Worm (Caenorhabditis elegans) whole organism, L1 larva: ENCODE data around the gene Y69E1A.1.

Experiments
- C16A3.4 ChIP-seq: fragments of 150-350 bp; optimal IDR thresholded peaks from 2 replicates; lab custom pipeline; 2014; ENCODE audit warnings: missing biosample characterization, missing genetic modification characterization
- aha-1 ChIP-seq: fragments of 150-350 bp; optimal IDR thresholded peaks from 2 replicates; lab custom pipeline; 2014; ENCODE audit warnings: missing biosample characterization, missing genetic modification characterization
- alr-1 ChIP-seq: fragments of 200-800 bp; sonication (Bioruptor generic); optimal IDR thresholded peaks from 2 replicates; lab custom pipeline; 2018; ENCODE audit warnings: borderline replicate concordance, mild to moderate bottlenecking, missing genetic modification characterization, missing compliant biosample characterization
- blmp-1 ChIP-seq: fragments of 150-350 bp; optimal IDR thresholded peaks from 2 replicates; lab custom pipeline; 2014; ENCODE audit warnings: missing biosample characterization, missing genetic modification characterization
- ceh-8 ChIP-seq: fragments of 200-800 bp; sonication (Bioruptor generic); optimal IDR thresholded peaks from 2 replicates; lab custom pipeline; 2018; ENCODE audit warnings: mild to moderate bottlenecking, missing genetic modification characterization, moderate library complexity, missing compliant biosample characterization
- dpl-1 ChIP-seq, 3 experiments: fragments of 150-350 bp in 2 of 3; sonication (generic microtip) in 1 of 3; optimal IDR thresholded peaks; 2 replicates each; lab custom pipeline; 2014 to 2017; ENCODE audit warnings: missing biosample characterization in 3 of 3, missing genetic modification characterization in 3 of 3, missing genetic modification reagents in 3 of 3
- efl-1 ChIP-seq, 4 experiments: fragments of 150-350 bp; optimal IDR thresholded peaks in 3 of 4; peaks in 1 of 4; 1 replicate in 1 of 4; 2 replicates in 3 of 4; lab custom pipeline; 2014; ENCODE audit warnings: missing biosample characterization in 2 of 4, missing genetic modification characterization in 2 of 4, missing genetic modification reagents in 2 of 4
- elt-2 ChIP-seq: sonication (generic microtip); optimal IDR thresholded peaks from 2 replicates; lab custom pipeline; 2016; ENCODE audit warnings: missing genetic modification characterization, mild to moderate bottlenecking, inconsistent platforms, missing compliant biosample characterization, missing genetic modification reagents
- elt-3 ChIP-seq, 6 experiments: fragments of 150-350 bp in 1 of 6; sonication (generic microtip); optimal IDR thresholded peaks; 2 replicates each; lab custom pipeline; 2017 to 2018; ENCODE audit warnings: missing biosample characterization in 6 of 6, missing genetic modification characterization in 6 of 6, inconsistent platforms in 1 of 6
- ets-5 ChIP-seq: fragments of 200-800 bp; sonication (Bioruptor generic); IDR thresholded peaks from 2 replicates; pipeline ENCODE4 v1.3.6; 2022; ENCODE audit warnings: missing genetic modification characterization, missing compliant biosample characterization
- fkh-8 ChIP-seq: sonication (generic microtip); optimal IDR thresholded peaks from 2 replicates; lab custom pipeline; 2016; ENCODE audit warnings: mild to moderate bottlenecking, missing genetic modification characterization, missing compliant biosample characterization
- grh-1 ChIP-seq: fragments of 200-800 bp; sonication (Bioruptor generic); IDR thresholded peaks from 2 replicates; pipeline ENCODE4 v1.3.6; 2022; ENCODE audit warnings: missing genetic modification reagents, missing genetic modification characterization, missing compliant biosample characterization
- hlh-4 ChIP-seq: sonication (generic microtip); optimal IDR thresholded peaks from 2 replicates; lab custom pipeline; 2016; ENCODE audit warnings: mild to moderate bottlenecking, missing genetic modification characterization, missing compliant biosample characterization
- irx-1 ChIP-seq: sonication (generic microtip); optimal IDR thresholded peaks from 2 replicates; lab custom pipeline; 2016; ENCODE audit warnings: missing genetic modification characterization, missing compliant biosample characterization
- lin-13 ChIP-seq: fragments of 150-350 bp; optimal IDR thresholded peaks from 2 replicates; lab custom pipeline; 2014; ENCODE audit warnings: missing biosample characterization, missing genetic modification reagents, missing genetic modification characterization
- lin-14 ChIP-seq: fragments of 200-800 bp; sonication (Bioruptor generic); optimal IDR thresholded peaks from 2 replicates; lab custom pipeline; 2018; ENCODE audit warnings: mild to moderate bottlenecking, missing genetic modification characterization, moderate library complexity, missing compliant biosample characterization
- lin-35 ChIP-seq, 2 experiments: fragments of 150-350 bp; optimal IDR thresholded peaks; 2 replicates each; lab custom pipeline; 2014; ENCODE audit warnings: missing biosample characterization in 2 of 2, missing genetic modification characterization in 2 of 2, missing genetic modification reagents in 2 of 2
- lsy-2 ChIP-seq, 2 experiments: fragments of 150-350 bp; optimal IDR thresholded peaks; 2 replicates each; lab custom pipeline; 2014; ENCODE audit warnings: missing biosample characterization in 2 of 2, missing genetic modification characterization in 2 of 2
- mdl-1 ChIP-seq, 2 experiments: fragments of 150-350 bp; optimal IDR thresholded peaks; 2 replicates each; lab custom pipeline; 2014 to 2017; ENCODE audit warnings: missing biosample characterization in 2 of 2, missing genetic modification characterization in 2 of 2, inconsistent platforms in 1 of 2
- mef-2 ChIP-seq: fragments of 150-350 bp; optimal IDR thresholded peaks from 2 replicates; lab custom pipeline; 2014; ENCODE audit warnings: missing biosample characterization, missing genetic modification characterization
- mep-1 ChIP-seq: fragments of 150-350 bp; optimal IDR thresholded peaks from 2 replicates; lab custom pipeline; 2014; ENCODE audit warnings: missing biosample characterization, missing genetic modification characterization
- nhr-12 ChIP-seq: sonication (generic microtip); optimal IDR thresholded peaks from 2 replicates; lab custom pipeline; 2017; ENCODE audit warnings: missing biosample characterization, missing genetic modification characterization
- nhr-19 ChIP-seq: fragments of 200-800 bp; sonication (Bioruptor generic); conservative IDR thresholded peaks from 2 replicates; pipeline ENCODE4 v1.3.6; 2022; ENCODE audit warnings: missing genetic modification characterization, missing compliant biosample characterization
- nhr-20 ChIP-seq: sonication (generic microtip); optimal IDR thresholded peaks from 2 replicates; lab custom pipeline; 2016; ENCODE audit warnings: mild to moderate bottlenecking, missing genetic modification characterization, missing compliant biosample characterization
- nhr-47 ChIP-seq: sonication (generic microtip); optimal IDR thresholded peaks from 2 replicates; lab custom pipeline; 2016; ENCODE audit warnings: mild to moderate bottlenecking, missing genetic modification characterization, moderate library complexity, missing compliant biosample characterization
- nhr-71 ChIP-seq: sonication (generic microtip); optimal IDR thresholded peaks from 2 replicates; lab custom pipeline; 2016; ENCODE audit warnings: mild to moderate bottlenecking, missing genetic modification characterization, moderate library complexity, missing compliant biosample characterization
- nhr-76 ChIP-seq: sonication (generic microtip); optimal IDR thresholded peaks from 2 replicates; lab custom pipeline; 2017; ENCODE audit warnings: missing biosample characterization, missing genetic modification characterization
- nhr-77 ChIP-seq: fragments of 150-350 bp; optimal IDR thresholded peaks from 2 replicates; lab custom pipeline; 2014; ENCODE audit warnings: missing biosample characterization, missing genetic modification characterization
- nhr-85 ChIP-seq: sonication (generic microtip); peaks from one replicate; lab custom pipeline; 2016; ENCODE audit warnings: missing genetic modification characterization, inconsistent platforms, missing compliant biosample characterization
- nhr-90 ChIP-seq: sonication (generic microtip); optimal IDR thresholded peaks from 2 replicates; lab custom pipeline; 2016; ENCODE audit warnings: mild to moderate bottlenecking, missing genetic modification characterization, missing compliant biosample characterization; ENCODE audit not compliant: poor library complexity
- pqm-1 ChIP-seq: sonication (generic microtip); optimal IDR thresholded peaks from 3 replicates; lab custom pipeline; 2017; ENCODE audit warnings: missing biosample characterization, missing genetic modification characterization
- rnt-1 ChIP-seq: sonication (generic microtip); optimal IDR thresholded peaks from 2 replicates; lab custom pipeline; 2016; ENCODE audit warnings: mild to moderate bottlenecking, missing genetic modification characterization, moderate library complexity, missing compliant biosample characterization
- skn-1 ChIP-seq: fragments of 150-350 bp; optimal IDR thresholded peaks from 2 replicates; lab custom pipeline; 2014; ENCODE audit warnings: missing biosample characterization, missing genetic modification characterization
- snu-23 ChIP-seq: sonication (generic microtip); optimal IDR thresholded peaks from 2 replicates; lab custom pipeline; 2016; ENCODE audit warnings: missing genetic modification characterization, missing compliant biosample characterization
- swsn-7 ChIP-seq: sonication (generic microtip); optimal IDR thresholded peaks from 2 replicates; lab custom pipeline; 2016; ENCODE audit warnings: missing genetic modification characterization, missing compliant biosample characterization
- tbx-2 ChIP-seq: sonication (generic microtip); optimal IDR thresholded peaks from 2 replicates; lab custom pipeline; 2016; ENCODE audit warnings: missing genetic modification characterization, missing compliant biosample characterization
- unc-98 ChIP-seq: fragments of 200-800 bp; sonication (Bioruptor generic); IDR thresholded peaks from 2 replicates; pipeline ENCODE4 v1.3.6; 2022; ENCODE audit warnings: missing genetic modification characterization, missing compliant biosample characterization
- xbp-1 ChIP-seq: sonication (generic microtip); optimal IDR thresholded peaks from 2 replicates; lab custom pipeline; 2016; ENCODE audit warnings: missing genetic modification characterization, missing compliant biosample characterization
- zag-1 ChIP-seq: fragments of 150-350 bp; optimal IDR thresholded peaks from 2 replicates; lab custom pipeline; 2014; ENCODE audit warnings: missing biosample characterization, missing genetic modification characterization
- zip-4 ChIP-seq: fragments of 200-800 bp; sonication (Bioruptor generic); optimal IDR thresholded peaks from 2 replicates; lab custom pipeline; 2018; ENCODE audit warnings: mild to moderate bottlenecking, missing genetic modification characterization, moderate library complexity, missing compliant biosample characterization

Gene Y69E1A.1

ce11 chrIV:10975968-10976367, 27.3 kb upstream of the Y69E1A.1 start (continued):
- peak; percentile 82 for TF ChIP-seq lin-14 (GFP tag; lab: Kevin White, UChicago)
- no peak for TF ChIP-seq ets-5
- peak; percentile 14 for TF ChIP-seq xbp-1 (tag; lab: Kevin White, UChicago)
- TF ChIP-seq swsn-7 (tag; lab: Kevin White, UChicago) = peak; percentile 8
- TF ChIP-seq lin-13 (GFP tag; lab: Kevin White, UChicago) = peak; percentile 36
- no peak for TF ChIP-seq zip-4
- TF ChIP-seq alr-1 (tag; lab: Kevin White, UChicago) = no peak
- no peak for TF ChIP-seq nhr-77 (tag; lab: Kevin White, UChicago)
- no peak for TF ChIP-seq pqm-1 (tag; lab: Kevin White, UChicago)
- TF ChIP-seq irx-1 = no peak
- TF ChIP-seq nhr-20 = peak; percentile 77
- TF ChIP-seq skn-1 (tag; lab: Kevin White, UChicago) = peak; percentile 1
- TF ChIP-seq fkh-8 (tag; lab: Kevin White, UChicago) = no peak
- peak; percentile 34 to 35 for TF ChIP-seq efl-1 (optimal IDR thresholded peaks at IDR 0.05; lab: Kevin White, UChicago)
- TF ChIP-seq efl-1 (GFP tag; optimal IDR thresholded peaks at IDR 0.05 in 1 of 2; lab: Kevin White, UChicago) = peak in 1 of 2 experiments; percentile 89
- TF ChIP-seq grh-1 (GFP tag; lab: Robert Waterston, UW) = peak; percentile 73
- TF ChIP-seq aha-1 = no peak
- no peak for TF ChIP-seq nhr-12
- TF ChIP-seq dpl-1 (GFP tag; optimal IDR thresholded peaks at IDR 0.05; lab: Kevin White, UChicago) = peak in 2 of 3 experiments; percentile 6
- peak; percentile 47 for TF ChIP-seq rnt-1
- TF ChIP-seq ceh-8 (GFP tag; lab: Kevin White, UChicago) = no peak

DNA sequence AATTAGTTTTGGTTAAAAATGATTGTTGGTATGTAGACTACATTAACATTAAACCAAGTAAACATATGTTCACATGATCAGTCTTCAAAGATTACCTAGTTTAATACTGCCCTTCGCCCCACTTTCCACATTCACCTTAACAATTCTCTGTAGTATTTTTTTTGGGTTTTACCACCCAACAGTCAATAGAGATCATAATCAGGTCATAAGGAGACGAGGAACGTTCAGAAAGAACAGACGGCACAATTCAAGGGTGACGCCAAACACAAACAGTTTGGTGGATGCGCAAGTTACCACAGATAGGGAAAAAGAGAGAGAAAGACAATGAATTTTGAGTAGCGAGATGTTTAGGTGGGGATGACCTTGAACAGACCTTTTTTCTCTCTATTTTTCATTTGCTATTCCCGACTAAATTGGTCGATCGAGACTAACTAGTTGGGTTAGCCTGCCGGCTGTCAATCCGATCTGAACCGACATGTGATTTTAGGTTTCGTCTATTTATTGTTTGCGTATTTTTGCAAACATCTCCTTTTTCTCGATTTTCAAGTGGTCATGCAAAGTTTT, 23.0 kb upstream of the Y69E1A.1 start:
- TF ChIP-seq hlh-4 (tag; lab: Kevin White, UChicago) = no peak
- peak; percentile 12 to 53 for TF ChIP-seq lin-35 (GFP tag; optimal IDR thresholded peaks at IDR 0.05; lab: Kevin White, UChicago)
- no peak for TF ChIP-seq nhr-76 (tag; lab: Kevin White, UChicago)
- peak; percentile 44 for TF ChIP-seq tbx-2 (tag; lab: Kevin White, UChicago)
- peak in 1 of 2 experiments; percentile 68 for TF ChIP-seq mdl-1 (tag; optimal IDR thresholded peaks at IDR 0.05; lab: Kevin White, UChicago)
- peak; percentile 90 for TF ChIP-seq lin-14 (GFP tag; lab: Kevin White, UChicago)
- TF ChIP-seq nhr-12 = no peak
- peak; percentile 82 for TF ChIP-seq nhr-20
- no peak for TF ChIP-seq mef-2 (tag; lab: Kevin White, UChicago)
- TF ChIP-seq elt-3 (tag; optimal IDR thresholded peaks at IDR 0.05; lab: Kevin White, UChicago) = peak in 5 of 6 experiments; percentile 14 to 73 (median 43)
- peak; percentile 27 to 36 for TF ChIP-seq lsy-2 (tag; optimal IDR thresholded peaks at IDR 0.05; lab: Kevin White, UChicago)
- peak; percentile 14 for TF ChIP-seq C16A3.4 (tag; lab: Kevin White, UChicago)
- TF ChIP-seq unc-98 (GFP tag; lab: Robert Waterston, UW) = no peak
- TF ChIP-seq efl-1 (optimal IDR thresholded peaks at IDR 0.05; lab: Kevin White, UChicago) = peak in 1 of 2 experiments; percentile 25
- peak in 1 of 2 experiments; percentile 87 for TF ChIP-seq efl-1 (GFP tag; optimal IDR thresholded peaks at IDR 0.05 in 1 of 2; lab: Kevin White, UChicago)
- peak; percentile 80 for TF ChIP-seq grh-1 (GFP tag; lab: Robert Waterston, UW)
- peak; percentile 48 for TF ChIP-seq nhr-90 (tag; lab: Kevin White, UChicago)
- peak; percentile 34 for TF ChIP-seq nhr-47 (tag; lab: Kevin White, UChicago)
- TF ChIP-seq mep-1 (tag; lab: Kevin White, UChicago) = peak; percentile 2
- no peak for TF ChIP-seq zag-1 (tag; lab: Kevin White, UChicago)
- peak in 1 of 3 experiments; percentile 35 for TF ChIP-seq dpl-1 (GFP tag; optimal IDR thresholded peaks at IDR 0.05; lab: Kevin White, UChicago)
- no peak for TF ChIP-seq elt-2 (tag; lab: Kevin White, UChicago)
- TF ChIP-seq snu-23 (GFP tag; lab: Kevin White, UChicago) = peak; percentile 81
- TF ChIP-seq nhr-85 (tag; lab: Kevin White, UChicago) = peak; percentile 98
- peak; percentile 20 for TF ChIP-seq nhr-19 (GFP tag; lab: Robert Waterston, UW)
- TF ChIP-seq blmp-1 = peak; percentile 59
- peak; percentile 64 for TF ChIP-seq nhr-71
- TF ChIP-seq xbp-1 (tag; lab: Kevin White, UChicago) = no peak
- TF ChIP-seq, all 84 proteins: peak for 19
